5 worm cellular contexts compared by ENCODE assay signal in the genomic region with DNA sequence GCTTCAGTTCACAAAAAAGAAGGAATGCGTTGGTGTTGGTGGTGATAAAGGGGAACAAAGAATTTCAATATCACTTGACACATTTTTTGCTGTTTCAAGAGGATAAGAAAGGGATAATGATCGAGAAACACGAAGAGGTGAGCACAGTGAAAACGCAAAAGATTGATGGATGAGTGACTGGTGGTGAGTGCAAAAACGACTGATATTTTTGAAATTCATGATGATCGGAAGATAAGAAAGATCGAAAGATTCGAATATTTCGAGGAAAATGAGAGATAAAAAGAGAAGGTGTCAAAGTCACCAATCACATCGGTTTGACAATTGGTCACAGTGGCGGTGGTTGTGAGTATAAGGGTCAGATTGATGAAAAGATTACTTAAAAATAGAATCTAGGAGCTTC.
TF ChIP-seq lines count a peak whose summit lies in the region.

No protein-coding gene starts in this region.

TF ChIP-seq in whole organism, L1 larva, 84 proteins besides CTCF, POLR2A, EP300 and RAD21:
- TF ChIP-seq ceh-90 (tag; optimal IDR thresholded peaks at IDR 0.05; lab: Kevin White, UChicago) (no peak), nhr-71 (tag; optimal IDR thresholded peaks at IDR 0.05; lab: Kevin White, UChicago) (peak; percentile 53), alr-1 (tag; optimal IDR thresholded peaks at IDR 0.05; lab: Kevin White, UChicago; ENCODE audit: borderline replicate concordance) (no peak), nhr-20 (tag; optimal IDR thresholded peaks at IDR 0.05; lab: Kevin White, UChicago) (peak; percentile 19), fos-1 (tag; optimal IDR thresholded peaks at IDR 0.05; lab: Kevin White, UChicago) (no peak), rnt-1 (tag; optimal IDR thresholded peaks at IDR 0.05; lab: Kevin White, UChicago) (peak; percentile 44), ceh-82 (tag; optimal IDR thresholded peaks at IDR 0.05; lab: Kevin White, UChicago) (no peak), nhr-11 (tag; optimal IDR thresholded peaks at IDR 0.05; lab: Kevin White, UChicago) (no peak), lin-14 (GFP tag; optimal IDR thresholded peaks at IDR 0.05; lab: Kevin White, UChicago) (peak; percentile 54), lsy-2 (tag; optimal IDR thresholded peaks at IDR 0.05; lab: Kevin White, UChicago) (peak in 1 of 2 experiments; percentile 36)

TF ChIP-seq in whole organism, L2 larva, 48 proteins besides CTCF, POLR2A, EP300 and RAD21:
- TF ChIP-seq sma-9 (GFP tag; optimal IDR thresholded peaks at IDR 0.05; lab: Kevin White, UChicago) (peak; percentile 12), sma-9 (tag; optimal IDR thresholded peaks at IDR 0.05; lab: Kevin White, UChicago) (no peak), nhr-129 (tag; optimal IDR thresholded peaks at IDR 0.05; lab: Kevin White, UChicago) (peak; percentile 63), F13H6.1 (tag; optimal IDR thresholded peaks at IDR 0.05; lab: Kevin White, UChicago) (peak; percentile 34), blmp-1 (tag; optimal IDR thresholded peaks at IDR 0.05; lab: Kevin White, UChicago; ENCODE audit: insufficient read depth) (no peak), unc-55 (GFP tag; optimal IDR thresholded peaks at IDR 0.05; lab: Kevin White, UChicago) (no peak), peb-1 (tag; optimal IDR thresholded peaks at IDR 0.05; lab: Kevin White, UChicago) (no peak)
TF ChIP-seq in whole organism, L2 larva: peak in this region for 3.

TF ChIP-seq in whole organism, L3 larva, 47 proteins besides CTCF, POLR2A, EP300 and RAD21:
- TF ChIP-seq lsy-12 (tag; optimal IDR thresholded peaks at IDR 0.05; lab: Kevin White, UChicago) (no peak), unc-62 (GFP tag; optimal IDR thresholded peaks at IDR 0.05; lab: Kevin White, UChicago) (peak; percentile 82), nfya-1 (tag; optimal IDR thresholded peaks at IDR 0.05; lab: Kevin White, UChicago; ENCODE audit: insufficient read depth) (peak; percentile 15), nhr-23 (tag; optimal IDR thresholded peaks at IDR 0.05; lab: Kevin White, UChicago) (no peak), elt-1 (tag; optimal IDR thresholded peaks at IDR 0.05; lab: Kevin White, UChicago) (peak; percentile 76)

TF ChIP-seq in whole organism, late embryonic, 69 proteins besides CTCF, POLR2A, EP300 and RAD21:
- TF ChIP-seq mec-3 (tag; optimal IDR thresholded peaks at IDR 0.05; lab: Kevin White, UChicago; ENCODE audit: borderline replicate concordance) (no peak), ref-2 (tag; optimal IDR thresholded peaks at IDR 0.05; lab: Kevin White, UChicago) (no peak), F13H6.1 (tag; optimal IDR thresholded peaks at IDR 0.05; lab: Kevin White, UChicago) (no peak), ceh-18 (tag; optimal IDR thresholded peaks at IDR 0.05; lab: Kevin White, UChicago) (peak; percentile 2), rnt-1 (tag; optimal IDR thresholded peaks at IDR 0.05; lab: Kevin White, UChicago) (no peak), ceh-30 (tag; optimal IDR thresholded peaks at IDR 0.05; lab: Kevin White, UChicago) (no peak)

TF ChIP-seq in whole organism, mixed stage, embryonic, 35 proteins besides CTCF, POLR2A, EP300 and RAD21:
- TF ChIP-seq ceh-39 (tag; optimal IDR thresholded peaks at IDR 0.05; lab: Kevin White, UChicago): no peak
- TF ChIP-seq unc-62 (GFP tag; optimal IDR thresholded peaks at IDR 0.05; lab: Kevin White, UChicago): peak; percentile 81

Comparison
In these comparisons a context has a peak if more than half of its experiments do, and no peak if none do; other contexts are left out.
1. Of the 10 proteins assayed by ChIP-seq in both whole organism, L1 larva and whole organism, late embryonic: peak only in whole organism, L1 larva: rnt-1; only in whole organism, late embryonic: none; in both: none; in neither: 9.